Worm (Caenorhabditis elegans) whole organism, mixed stage, embryonic: Measurements from ENCODE around the gene pnk-4.

Experiments
- M03D4.4 ChIP-seq: sonication (generic microtip); optimal IDR thresholded peaks from 2 replicates; lab custom pipeline; 2017; ENCODE audit warnings: mild to moderate bottlenecking, missing genetic modification characterization, missing compliant biosample characterization
- bed-3 ChIP-seq: fragments of 200-800 bp; sonication (Bioruptor generic); optimal IDR thresholded peaks from 3 replicates; lab custom pipeline; 2018; ENCODE audit warnings: mild to moderate bottlenecking, missing genetic modification characterization, moderate library complexity, missing compliant biosample characterization
- blmp-1 ChIP-seq: fragments of 150-350 bp; optimal IDR thresholded peaks from 2 replicates; lab custom pipeline; 2014; ENCODE audit warnings: missing biosample characterization, missing genetic modification characterization
- ceh-39 ChIP-seq: fragments of 150-350 bp; optimal IDR thresholded peaks from 2 replicates; lab custom pipeline; 2014; ENCODE audit warnings: missing biosample characterization, missing genetic modification characterization
- ceh-83 ChIP-seq: fragments of 200-800 bp; sonication (Bioruptor generic); optimal IDR thresholded peaks from 2 replicates; lab custom pipeline; 2018; ENCODE audit warnings: mild to moderate bottlenecking, missing genetic modification characterization, missing compliant biosample characterization
- ces-1 ChIP-seq: fragments of 150-350 bp; optimal IDR thresholded peaks from 2 replicates; lab custom pipeline; 2014; ENCODE audit warnings: missing biosample characterization, missing genetic modification reagents, missing genetic modification characterization
- cnd-1 ChIP-seq: fragments of 200-800 bp; sonication (Bioruptor generic); optimal IDR thresholded peaks from 2 replicates; lab custom pipeline; 2018; ENCODE audit warnings: mild to moderate bottlenecking, missing genetic modification characterization, missing compliant biosample characterization
- drap-1 ChIP-seq: fragments of 200-800 bp; sonication (Bioruptor generic); optimal IDR thresholded peaks from 3 replicates; lab custom pipeline; 2018; ENCODE audit warnings: mild to moderate bottlenecking, missing genetic modification characterization, missing compliant biosample characterization
- elt-1 ChIP-seq: sonication (generic microtip); optimal IDR thresholded peaks from 2 replicates; lab custom pipeline; 2017; ENCODE audit warnings: missing genetic modification characterization, mild to moderate bottlenecking, missing compliant biosample characterization, antibody characterized with exemption, moderate library complexity, borderline replicate concordance; ENCODE audit not compliant: insufficient read depth
- elt-3 ChIP-seq: fragments of 150-350 bp; optimal IDR thresholded peaks from 2 replicates; lab custom pipeline; 2014; ENCODE audit warnings: missing biosample characterization, missing genetic modification characterization
- flh-1 ChIP-seq: fragments of 200-800 bp; sonication (Bioruptor generic); optimal IDR thresholded peaks from 2 replicates; lab custom pipeline; 2018; ENCODE audit warnings: mild to moderate bottlenecking, missing genetic modification characterization, moderate library complexity, missing compliant biosample characterization
- ham-2 ChIP-seq: fragments of 200-800 bp; sonication (Bioruptor generic); optimal IDR thresholded peaks from 2 replicates; lab custom pipeline; 2018; ENCODE audit warnings: mild to moderate bottlenecking, missing genetic modification characterization, missing compliant biosample characterization
- lin-13 ChIP-seq: fragments of 150-350 bp; optimal IDR thresholded peaks from 2 replicates; lab custom pipeline; 2014; ENCODE audit warnings: missing biosample characterization, missing genetic modification characterization
- lin-32 ChIP-seq: fragments of 200-800 bp; sonication (Bioruptor generic); optimal IDR thresholded peaks from 2 replicates; lab custom pipeline; 2018; ENCODE audit warnings: mild to moderate bottlenecking, missing genetic modification characterization, missing compliant biosample characterization
- lsy-2 ChIP-seq: fragments of 150-350 bp; optimal IDR thresholded peaks from 2 replicates; lab custom pipeline; 2014; ENCODE audit warnings: missing biosample characterization, missing genetic modification characterization
- mab-5 ChIP-seq: fragments of 150-350 bp; optimal IDR thresholded peaks from 2 replicates; lab custom pipeline; 2014; ENCODE audit warnings: missing biosample characterization, missing genetic modification characterization
- mep-1 ChIP-seq: fragments of 150-350 bp; optimal IDR thresholded peaks from 2 replicates; lab custom pipeline; 2017; ENCODE audit warnings: missing biosample characterization, missing genetic modification reagents, missing genetic modification characterization, inconsistent platforms
- mls-2 ChIP-seq: sonication (generic microtip); optimal IDR thresholded peaks from 2 replicates; lab custom pipeline; 2016; ENCODE audit warnings: mild to moderate bottlenecking, missing genetic modification characterization, moderate library complexity, missing compliant biosample characterization
- nhr-12 ChIP-seq: fragments of 150-350 bp; optimal IDR thresholded peaks from 2 replicates; lab custom pipeline; 2014; ENCODE audit warnings: missing biosample characterization, missing genetic modification characterization
- nhr-2 ChIP-seq: fragments of 150-350 bp; optimal IDR thresholded peaks from 2 replicates; lab custom pipeline; 2014; ENCODE audit warnings: missing biosample characterization, missing genetic modification characterization
- nhr-237 ChIP-seq: fragments of 150-350 bp; optimal IDR thresholded peaks from 2 replicates; lab custom pipeline; 2014; ENCODE audit warnings: missing biosample characterization, missing genetic modification characterization
- nhr-28 ChIP-seq: fragments of 150-350 bp; optimal IDR thresholded peaks from 2 replicates; lab custom pipeline; 2014; ENCODE audit warnings: missing biosample characterization, missing genetic modification characterization
- nhr-76 ChIP-seq: sonication (generic microtip); optimal IDR thresholded peaks from 2 replicates; lab custom pipeline; 2017; ENCODE audit warnings: missing biosample characterization, missing genetic modification characterization
- pha-4 ChIP-seq: fragments of 150-350 bp; optimal IDR thresholded peaks from 2 replicates; lab custom pipeline; 2018; ENCODE audit warnings: missing biosample characterization, missing genetic modification reagents, missing genetic modification characterization
- sem-2 ChIP-seq: fragments of 200-800 bp; sonication (Bioruptor generic); optimal IDR thresholded peaks from 2 replicates; lab custom pipeline; 2018; ENCODE audit warnings: mild to moderate bottlenecking, missing genetic modification characterization, missing compliant biosample characterization
- snpc-4 ChIP-seq: fragments of 150-350 bp; optimal IDR thresholded peaks from 2 replicates; lab custom pipeline; 2014; ENCODE audit warnings: missing biosample characterization, missing genetic modification characterization
- sptf-1 ChIP-seq: sonication (generic microtip); optimal IDR thresholded peaks from 2 replicates; lab custom pipeline; 2017; ENCODE audit warnings: mild to moderate bottlenecking, missing genetic modification characterization, moderate library complexity, missing compliant biosample characterization
- tbx-8 ChIP-seq: fragments of 200-800 bp; sonication (Bioruptor generic); optimal IDR thresholded peaks from 2 replicates; lab custom pipeline; 2018; ENCODE audit warnings: mild to moderate bottlenecking, missing genetic modification characterization, moderate library complexity, missing compliant biosample characterization
- unc-120 ChIP-seq: sonication (generic microtip); optimal IDR thresholded peaks from 2 replicates; lab custom pipeline; 2017; ENCODE audit warnings: missing genetic modification characterization, missing compliant biosample characterization; ENCODE audit not compliant: poor library complexity, severe bottlenecking
- ztf-11 ChIP-seq: fragments of 150-350 bp; optimal IDR thresholded peaks from 2 replicates; lab custom pipeline; 2014; ENCODE audit warnings: missing biosample characterization, missing genetic modification characterization

The pnk-4 gene

DNA sequence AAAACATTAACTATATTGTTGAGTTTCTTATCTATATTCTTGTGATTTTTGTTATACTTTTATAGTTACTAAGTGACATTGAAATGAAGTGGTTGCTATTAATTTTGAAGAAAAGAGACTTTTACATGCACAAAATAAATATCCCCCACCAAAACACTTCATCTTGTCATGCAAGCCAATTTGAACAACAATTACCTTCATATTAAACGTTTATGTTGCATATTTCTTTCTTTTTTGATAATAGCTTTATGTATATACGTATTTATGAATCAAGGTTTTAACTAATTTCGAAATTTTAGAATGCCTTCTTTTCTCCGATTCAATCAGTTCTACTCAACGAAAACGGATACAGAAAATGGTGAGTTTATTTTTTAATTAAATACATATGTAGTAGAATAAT, 19.8 kb upstream of the pnk-4 start, which contains the start of gene clc-7:
TSS of gene clc-7 (plus strand) at position 301 of the 400 bp plus-strand sequence.
- TF ChIP-seq nhr-2 (tag; lab: Kevin White, UChicago) (no peak), ztf-11 (no peak), lin-13 (tag; lab: Kevin White, UChicago) (no peak), bed-3 (GFP tag; lab: Kevin White, UChicago) (no peak), ceh-39 (no peak), ces-1 (no peak), unc-120 (no peak), tbx-8 (GFP tag; lab: Kevin White, UChicago) (no peak), mab-5 (tag; lab: Kevin White, UChicago) (no peak), snpc-4 (tag; lab: Kevin White, UChicago) (no peak), lsy-2 (tag; lab: Kevin White, UChicago) (no peak), mep-1 (tag; lab: Kevin White, UChicago) (no peak), elt-1 (tag; lab: Kevin White, UChicago) (no peak), drap-1 (GFP tag; lab: Kevin White, UChicago) (no peak), nhr-12 (tag; lab: Kevin White, UChicago) (no peak), nhr-76 (tag; lab: Kevin White, UChicago) (no peak), sptf-1 (tag; lab: Kevin White, UChicago) (no peak), flh-1 (GFP tag; lab: Kevin White, UChicago) (no peak)

DNA sequence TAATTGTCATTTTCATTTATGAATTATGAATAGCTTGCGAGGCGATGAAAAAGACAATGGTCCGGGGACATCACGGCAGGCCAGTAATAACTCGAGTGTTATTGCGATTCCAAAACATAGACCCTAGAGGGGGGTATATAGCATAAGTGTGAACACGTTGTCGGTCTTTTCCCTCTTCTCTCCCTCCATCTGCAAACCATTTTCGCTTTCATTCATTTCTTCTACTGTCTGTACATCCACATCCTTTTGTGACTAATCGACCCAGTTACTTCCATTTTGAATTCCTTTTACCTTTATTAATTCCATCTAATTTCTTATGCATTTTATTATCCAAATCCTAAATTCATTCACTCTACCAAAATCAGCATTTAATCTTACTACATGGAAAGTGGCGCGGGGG, 16.6 kb upstream of the pnk-4 start:
- no peak for TF ChIP-seq mab-5 (tag; lab: Kevin White, UChicago)
- no peak for TF ChIP-seq ham-2 (GFP tag; lab: Kevin White, UChicago)
- TF ChIP-seq pha-4 (tag; lab: Kevin White, UChicago) = no peak
- TF ChIP-seq blmp-1 (tag; lab: Kevin White, UChicago) = peak; percentile 19

DNA sequence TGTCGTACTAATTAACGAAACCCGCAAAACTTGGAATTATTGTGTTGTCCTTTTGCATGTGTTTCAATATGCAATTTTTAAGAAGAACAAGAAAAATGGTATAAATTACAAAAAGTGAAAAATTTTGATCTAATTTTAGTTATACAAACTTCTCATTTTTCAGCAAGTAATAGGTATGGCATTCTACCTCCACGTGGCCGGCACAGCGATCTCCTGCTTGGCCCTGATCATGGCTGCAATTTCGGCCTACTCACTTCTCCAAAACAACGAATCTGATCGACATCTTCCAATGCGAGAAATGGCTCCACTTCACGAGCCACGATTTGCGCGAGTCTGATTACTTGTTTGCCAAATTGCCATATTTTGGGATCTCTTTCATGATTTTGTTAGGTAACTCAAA, 13.7 kb upstream of the pnk-4 start:
- TF ChIP-seq ceh-83 (GFP tag; lab: Kevin White, UChicago) = no peak
- no peak for TF ChIP-seq M03D4.4 (tag; lab: Kevin White, UChicago)
- TF ChIP-seq lin-32 = no peak
- TF ChIP-seq sem-2 (GFP tag; lab: Kevin White, UChicago) = no peak

DNA sequence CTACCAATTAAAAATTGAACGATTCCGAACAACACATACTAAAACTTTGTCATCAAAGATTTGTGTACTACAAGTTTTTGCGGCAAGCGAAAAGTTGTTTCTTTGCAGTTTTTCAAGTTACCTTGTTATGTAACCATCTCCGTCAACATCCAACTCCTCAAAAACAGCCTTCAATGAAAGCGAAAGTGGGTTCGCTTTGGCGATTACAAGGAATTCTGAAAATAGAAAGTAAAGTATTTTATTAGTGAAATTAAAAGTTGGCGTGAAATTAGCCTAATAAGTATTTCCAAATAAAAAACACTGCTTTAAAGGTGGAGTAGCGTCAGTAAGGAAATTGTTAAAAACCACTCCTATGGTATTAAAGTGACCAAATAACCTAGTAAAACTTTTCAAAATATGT, 12.1 kb upstream of the pnk-4 start:
- TF ChIP-seq ces-1 = no peak
- TF ChIP-seq bed-3 (GFP tag; lab: Kevin White, UChicago) = no peak
- TF ChIP-seq ceh-39 = no peak
- no peak for TF ChIP-seq nhr-237 (tag; lab: Kevin White, UChicago)
- TF ChIP-seq mls-2 = no peak
- TF ChIP-seq, all 35 proteins: peak for 0

DNA sequence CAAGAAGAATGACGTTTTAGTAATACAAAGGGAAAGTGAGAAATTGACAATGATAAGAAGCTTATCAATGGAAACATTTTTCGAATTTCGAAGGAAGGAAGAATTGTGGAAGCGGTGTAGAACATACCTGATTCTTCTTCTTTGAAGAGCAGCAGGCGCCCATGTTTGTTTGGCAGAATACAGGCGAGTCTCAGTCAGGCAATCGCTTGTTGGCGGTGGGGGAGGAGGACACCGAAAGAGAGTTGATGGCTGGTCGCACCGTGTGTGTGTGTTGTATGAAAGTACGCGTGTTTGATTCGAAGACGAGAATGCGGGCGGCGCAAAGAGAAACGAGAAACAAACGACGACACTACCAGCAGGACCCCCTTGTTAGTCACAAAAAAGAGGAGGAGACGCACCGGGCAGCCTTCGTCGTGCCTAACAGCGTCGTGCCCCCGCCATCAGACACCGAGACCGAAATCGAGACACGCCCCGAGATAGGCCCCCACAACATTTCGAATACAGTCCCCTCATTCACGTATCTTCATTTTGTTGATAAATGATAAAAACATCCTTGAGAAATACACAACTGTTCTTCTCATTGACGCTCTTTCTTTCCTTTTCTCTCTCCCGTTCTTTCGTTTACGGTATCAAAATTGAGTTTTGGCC, 9.8 kb upstream of the pnk-4 start, which contains the start of gene cal-5:
TSS of gene cal-5 (minus strand) at position 266 of the 648 bp plus-strand sequence.
- TF ChIP-seq drap-1 (GFP tag; lab: Kevin White, UChicago) (peak; percentile 17), cnd-1 (tag; lab: Kevin White, UChicago) (peak; percentile 21), sptf-1 (tag; lab: Kevin White, UChicago) (peak; percentile 3), mls-2 (no peak)

DNA sequence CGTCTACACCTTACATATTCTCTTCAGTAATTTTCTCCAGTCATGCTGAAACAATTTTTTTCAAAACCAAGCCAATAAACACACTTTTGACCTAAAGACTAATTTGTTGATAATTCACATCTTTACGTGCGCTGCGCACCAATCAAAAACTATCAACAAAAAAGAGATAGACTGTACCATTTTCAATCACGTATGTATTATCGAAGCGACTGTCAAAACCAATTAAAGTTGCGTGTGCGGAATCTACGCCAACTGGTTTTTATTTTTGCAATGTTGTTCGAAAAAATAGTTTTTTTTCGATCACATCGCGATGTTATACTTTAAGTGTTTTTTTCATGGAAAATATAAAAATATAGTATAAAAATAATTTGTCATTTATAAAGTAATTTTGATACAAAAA, 8.3 kb upstream of the pnk-4 start:
- TF ChIP-seq drap-1 (GFP tag; lab: Kevin White, UChicago) (no peak), mab-5 (tag; lab: Kevin White, UChicago) (no peak), mls-2 (no peak), nhr-2 (tag; lab: Kevin White, UChicago) (no peak), nhr-28 (tag; lab: Kevin White, UChicago) (no peak), nhr-76 (tag; lab: Kevin White, UChicago) (no peak), ces-1 (no peak), unc-120 (no peak), elt-3 (tag; lab: Kevin White, UChicago) (no peak)
- TF ChIP-seq, all 35 proteins: peak for 0
